Worm (Caenorhabditis elegans) whole organism, L3 larva: Measurements from ENCODE around the gene ZK1055.4.

ENCODE experiments used
- ama-1 ChIP-seq: fragments of 150-350 bp; optimal IDR thresholded peaks from 2 replicates; lab custom pipeline; 2018
- egl-27 ChIP-seq: sonication (generic microtip); optimal IDR thresholded peaks from 4 replicates; lab custom pipeline; 2017; ENCODE audit warnings: missing biosample characterization, missing genetic modification reagents, missing genetic modification characterization
- elt-1 ChIP-seq: fragments of 150-350 bp; optimal IDR thresholded peaks from 2 replicates; lab custom pipeline; 2014; ENCODE audit warnings: missing biosample characterization, missing genetic modification characterization
- lin-39 ChIP-seq: fragments of 150-350 bp; optimal IDR thresholded peaks from 2 replicates; lab custom pipeline; 2018; ENCODE audit warnings: missing biosample characterization, missing genetic modification reagents, missing genetic modification characterization
- mdl-1 ChIP-seq: fragments of 150-350 bp; optimal IDR thresholded peaks from 2 replicates; lab custom pipeline; 2014; ENCODE audit warnings: missing biosample characterization, missing genetic modification characterization
- sea-2 ChIP-seq: fragments of 150-350 bp; sonication (generic microtip); optimal IDR thresholded peaks from 4 replicates; lab custom pipeline; 2014; ENCODE audit warnings: missing biosample characterization, missing genetic modification reagents, missing genetic modification characterization
- skn-1 ChIP-seq: fragments of 150-350 bp; optimal IDR thresholded peaks from 2 replicates; lab custom pipeline; 2014; ENCODE audit warnings: missing biosample characterization, missing genetic modification characterization
- unc-62 ChIP-seq: fragments of 150-350 bp; sonication (generic microtip); optimal IDR thresholded peaks from 4 replicates; lab custom pipeline; 2014; ENCODE audit warnings: missing biosample characterization, missing genetic modification reagents, missing genetic modification characterization
- zag-1 ChIP-seq: fragments of 150-350 bp; optimal IDR thresholded peaks from 2 replicates; lab custom pipeline; 2014; ENCODE audit warnings: missing biosample characterization, missing genetic modification characterization
- ztf-4 ChIP-seq: fragments of 150-350 bp; optimal IDR thresholded peaks from 2 replicates; lab custom pipeline; 2014; ENCODE audit warnings: missing biosample characterization, missing genetic modification characterization

- TF ChIP-seq lin-39 (tag; lab: Kevin White, UChicago) (no peak), sea-2 (GFP tag; lab: Kevin White, UChicago) (no peak), unc-62 (GFP tag; lab: Kevin White, UChicago) (no peak), ztf-4 (tag; lab: Kevin White, UChicago) (no peak), skn-1 (tag; lab: Kevin White, UChicago) (no peak), ama-1 (lab: Kevin White, UChicago) (no peak), mdl-1 (tag; lab: Kevin White, UChicago) (no peak), zag-1 (tag; lab: Kevin White, UChicago) (no peak), elt-1 (no peak), egl-27 (tag; lab: Kevin White, UChicago) (no peak)
These were observed 51.1 kb downstream of the ZK1055.4 start, which contains the start of gene scd-2 for ce11 chrV:6632925-6633324.
